Worm (Caenorhabditis elegans) whole organism, L4/young adult: ENCODE results near the gene nhr-190.

Experiments used
- dao-5 ChIP-seq: sonication (generic microtip); optimal IDR thresholded peaks from 2 replicates; lab custom pipeline; 2016; ENCODE audit warnings: missing genotype, missing genetic modification characterization, moderate library complexity, missing compliant biosample characterization
- him-1 ChIP-seq: sonication (generic microtip); optimal IDR thresholded peaks from 2 replicates; lab custom pipeline; 2016; ENCODE audit warnings: missing genotype, missing genetic modification reagents, missing genetic modification characterization, missing compliant biosample characterization

DNA sequence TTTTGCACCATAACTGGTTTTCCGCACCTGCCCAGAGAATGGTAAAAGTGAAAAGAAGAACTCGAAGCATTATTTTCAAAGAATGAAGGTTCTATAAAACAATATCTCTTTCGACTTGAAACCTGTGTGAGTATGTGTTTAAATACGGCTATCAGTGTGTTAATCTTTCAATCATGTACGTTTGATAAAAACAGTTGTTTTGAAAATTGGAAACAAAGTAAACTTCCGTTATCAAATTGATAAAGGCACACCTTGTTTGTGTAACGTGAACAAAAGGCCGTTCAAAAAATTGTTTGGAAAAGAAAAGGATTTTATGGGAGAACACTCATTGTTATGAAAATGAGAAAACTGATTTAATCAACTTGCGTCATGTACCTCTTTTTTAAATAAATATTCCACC lies 16.4 kb downstream of the nhr-190 start, which contains the start of gene F48G7.7:
- TF ChIP-seq him-1 (tag; lab: Kevin White, UChicago): no peak
- no peak for TF ChIP-seq dao-5 (tag; lab: Kevin White, UChicago)
